Worm (Caenorhabditis elegans) whole organism, young adult: Measurements from ENCODE around the gene F37C4.6.
"Not testable (repeated sequence)": the region's sequence is repeated elsewhere in the genome, so short reads cannot be mapped to it uniquely, and the experiment has no call there.

Source experiments
- B0035.1 ChIP-seq: sonication (generic microtip); optimal IDR thresholded peaks from 2 replicates; lab custom pipeline; 2016; ENCODE audit warnings: missing genetic modification characterization, mild to moderate bottlenecking, missing compliant biosample characterization, missing genotype, missing genetic modification reagents
- F23B12.7 ChIP-seq: sonication (generic microtip); optimal IDR thresholded peaks from 2 replicates; lab custom pipeline; 2017; ENCODE audit warnings: missing genetic modification characterization, mild to moderate bottlenecking, missing compliant biosample characterization, antibody characterized with exemption, moderate library complexity; ENCODE audit not compliant: insufficient read depth
- F37B4.10 ChIP-seq: fragments of 200-800 bp; sonication (Bioruptor generic); IDR thresholded peaks from 2 replicates; pipeline ENCODE4 v1.3.6; 2022; ENCODE audit warnings: missing genetic modification characterization, missing compliant biosample characterization
- F55B11.4 ChIP-seq: sonication (generic microtip); optimal IDR thresholded peaks from 2 replicates; lab custom pipeline; 2016; ENCODE audit warnings: missing compliant biosample characterization, missing genetic modification characterization, borderline replicate concordance; ENCODE audit not compliant: insufficient read depth
- Y67H2A.10 ChIP-seq: fragments of 200-800 bp; sonication (Bioruptor generic); conservative IDR thresholded peaks from 2 replicates; pipeline ENCODE4 v1.3.6; 2022; ENCODE audit warnings: missing genetic modification reagents, missing genetic modification characterization, missing compliant biosample characterization
- aptf-2 ChIP-seq: fragments of 200-800 bp; sonication (Bioruptor generic); conservative IDR thresholded peaks from 2 replicates; pipeline ENCODE4 v1.3.6; 2022; ENCODE audit warnings: missing genetic modification reagents, missing genetic modification characterization, missing compliant biosample characterization
- aptf-3 ChIP-seq: fragments of 200-800 bp; sonication (Bioruptor generic); IDR thresholded peaks from 2 replicates; pipeline ENCODE4 v1.3.6; 2022; ENCODE audit warnings: missing genetic modification characterization, missing compliant biosample characterization
- cebp-1 ChIP-seq, 2 experiments: fragments of 200-800 bp in 1 of 2; sonication (Bioruptor generic) in 1 of 2; sonication (generic microtip) in 1 of 2; IDR thresholded peaks in 1 of 2; optimal IDR thresholded peaks in 1 of 2; 2 replicates each; pipeline versions ENCODE4 v1.3.6 to Lab custom; 2017 to 2022; ENCODE audit warnings: missing compliant biosample characterization in 2 of 2, missing genetic modification characterization in 2 of 2, mild to moderate bottlenecking in 1 of 2, missing genetic modification reagents in 1 of 2, moderate library complexity in 1 of 2
- cebp-2 ChIP-seq: fragments of 200-800 bp; sonication (Bioruptor generic); IDR thresholded peaks from 2 replicates; pipeline ENCODE4 v1.3.6; 2022; ENCODE audit warnings: missing genetic modification characterization, missing compliant biosample characterization
- ceh-91 ChIP-seq: fragments of 200-800 bp; sonication (Bioruptor generic); IDR thresholded peaks from 2 replicates; pipeline ENCODE4 v1.3.6; 2022; ENCODE audit warnings: missing genetic modification reagents, missing genetic modification characterization, missing compliant biosample characterization
- dpff-1 ChIP-seq: sonication (generic microtip); optimal IDR thresholded peaks from 2 replicates; lab custom pipeline; 2017; ENCODE audit warnings: mild to moderate bottlenecking, missing genetic modification characterization, missing compliant biosample characterization
- fkh-3 ChIP-seq: sonication (generic microtip); optimal IDR thresholded peaks from 2 replicates; lab custom pipeline; 2016; ENCODE audit warnings: mild to moderate bottlenecking, missing genetic modification characterization, missing compliant biosample characterization
- him-1 ChIP-seq: sonication (generic microtip); optimal IDR thresholded peaks from 2 replicates; lab custom pipeline; 2016; ENCODE audit warnings: missing genotype, missing genetic modification reagents, missing genetic modification characterization, missing compliant biosample characterization
- hlh-26 ChIP-seq: fragments of 200-800 bp; sonication (Bioruptor generic); conservative IDR thresholded peaks from 2 replicates; pipeline ENCODE4 v1.3.6; 2022; ENCODE audit warnings: missing genetic modification reagents, missing genetic modification characterization, missing compliant biosample characterization
- hmg-20 ChIP-seq: fragments of 200-800 bp; sonication (Bioruptor generic); IDR thresholded peaks from 2 replicates; pipeline ENCODE4 v1.3.6; 2022; ENCODE audit warnings: missing genetic modification reagents, missing genetic modification characterization, missing compliant biosample characterization
- lin-26 ChIP-seq: fragments of 200-800 bp; sonication (Bioruptor generic); IDR thresholded peaks from 2 replicates; pipeline ENCODE4 v1.3.6; 2022; ENCODE audit warnings: missing genetic modification reagents, missing genetic modification characterization, missing compliant biosample characterization
- lin-54 ChIP-seq: fragments of 200-800 bp; sonication (Bioruptor generic); optimal IDR thresholded peaks from 2 replicates; lab custom pipeline; 2018; ENCODE audit warnings: mild to moderate bottlenecking, missing genetic modification characterization, missing compliant biosample characterization
- lir-1 ChIP-seq: fragments of 200-800 bp; sonication (Bioruptor generic); conservative IDR thresholded peaks from 2 replicates; pipeline ENCODE4 v1.3.6; 2022; ENCODE audit warnings: missing genetic modification reagents, missing genetic modification characterization, missing compliant biosample characterization
- mcd-1 ChIP-seq: fragments of 200-800 bp; sonication (Bioruptor generic); IDR thresholded peaks from 2 replicates; pipeline ENCODE4 v1.3.6; 2022; ENCODE audit warnings: missing genetic modification reagents, missing genetic modification characterization, missing compliant biosample characterization
- nfyb-1 ChIP-seq: fragments of 200-800 bp; sonication (Bioruptor generic); IDR thresholded peaks from 2 replicates; pipeline ENCODE4 v1.3.6; 2022; ENCODE audit warnings: missing genetic modification reagents, missing genetic modification characterization, missing compliant biosample characterization
- nhr-179 ChIP-seq: sonication (generic microtip); optimal IDR thresholded peaks from 2 replicates; lab custom pipeline; 2016; ENCODE audit warnings: mild to moderate bottlenecking, missing genetic modification characterization, missing compliant biosample characterization
- nhr-80 ChIP-seq: sonication (generic microtip); optimal IDR thresholded peaks from 2 replicates; lab custom pipeline; 2016; ENCODE audit warnings: missing genetic modification characterization, missing compliant biosample characterization
- snpc-1.1 ChIP-seq: sonication (generic microtip); optimal IDR thresholded peaks from 2 replicates; lab custom pipeline; 2017; ENCODE audit warnings: missing genetic modification characterization, mild to moderate bottlenecking, missing compliant biosample characterization, antibody characterized with exemption, moderate library complexity, missing genotype, missing genetic modification reagents; ENCODE audit not compliant: insufficient read depth
- snpc-3.4 ChIP-seq: sonication (generic microtip); optimal IDR thresholded peaks from 2 replicates; lab custom pipeline; 2017; ENCODE audit warnings: missing genetic modification characterization, mild to moderate bottlenecking, missing compliant biosample characterization, antibody characterized with exemption, moderate library complexity, missing genotype, missing genetic modification reagents
- snpc-4 ChIP-seq, 5 experiments: fragments of 150-350 bp in 1 of 5; sonication (generic microtip) in 4 of 5; optimal IDR thresholded peaks; 2 replicates each; lab custom pipeline; 2014 to 2018; ENCODE audit warnings: missing genetic modification characterization in 5 of 5, missing biosample characterization in 3 of 5, antibody characterized with exemption in 2 of 5, mild to moderate bottlenecking in 2 of 5, missing compliant biosample characterization in 2 of 5, missing genotype in 2 of 5, moderate library complexity in 2 of 5, missing genetic modification reagents in 1 of 5
- tbp1 ChIP-seq: fragments of 200-800 bp; sonication (Bioruptor generic); optimal IDR thresholded peaks from 2 replicates; lab custom pipeline; 2018; ENCODE audit warnings: mild to moderate bottlenecking, missing genetic modification characterization, missing compliant biosample characterization
- xnd-1 ChIP-seq: sonication (generic microtip); optimal IDR thresholded peaks from 2 replicates; lab custom pipeline; 2016; ENCODE audit warnings: missing genotype, missing genetic modification reagents, missing genetic modification characterization, missing compliant biosample characterization
- zfh-2 ChIP-seq: fragments of 200-800 bp; sonication (Bioruptor generic); conservative IDR thresholded peaks from 2 replicates; pipeline ENCODE4 v1.3.6; 2022; ENCODE audit warnings: missing genetic modification reagents, missing genetic modification characterization, missing compliant biosample characterization
- zim-3 ChIP-seq: sonication (generic microtip); optimal IDR thresholded peaks from 2 replicates; lab custom pipeline; 2017; ENCODE audit warnings: mild to moderate bottlenecking, missing genetic modification characterization, moderate library complexity, missing compliant biosample characterization
- ztf-25 ChIP-seq: fragments of 200-800 bp; sonication (Bioruptor generic); IDR thresholded peaks from 2 replicates; pipeline ENCODE4 v1.3.6; 2022; ENCODE audit warnings: missing genetic modification reagents, missing genetic modification characterization, missing compliant biosample characterization
- ztf-6 ChIP-seq: fragments of 200-800 bp; sonication (Bioruptor generic); IDR thresholded peaks from 2 replicates; pipeline ENCODE4 v1.3.6; 2022; ENCODE audit warnings: missing genetic modification reagents, missing genetic modification characterization, missing compliant biosample characterization

Gene F37C4.6

ce11 chrIV:3912598-3912997, 34.5 kb upstream of the F37C4.6 start, which contains the start of gene F56D6.20 (continued):
- TF ChIP-seq xnd-1 (tag; lab: Kevin White, UChicago) = no peak
- TF ChIP-seq hlh-26 (GFP tag; lab: Robert Waterston, UW) = no peak
- no peak for TF ChIP-seq nfyb-1 (GFP tag; lab: Robert Waterston, UW)
- TF ChIP-seq nhr-179 (tag; lab: Kevin White, UChicago) = no peak
- TF ChIP-seq him-1 (tag; lab: Kevin White, UChicago) = no peak
- TF ChIP-seq zfh-2 = no peak

- not testable (repeated sequence) for TF ChIP-seq dpff-1 (tag; lab: Kevin White, UChicago); snpc-3.4; lin-54
Measured at ce11 chrIV:3911848-3912247, 33.7 kb upstream of the F37C4.6 start, which contains the start of gene F56D6.18. F56D6.18 (minus strand) TSS chrIV:3911948.

- TF ChIP-seq cebp-2 (no peak), zim-3 (tag; lab: Kevin White, UChicago) (no peak), snpc-1.1 (tag; lab: Kevin White, UChicago) (no peak), mcd-1 (no peak), tbp1 (GFP tag; lab: Kevin White, UChicago) (no peak), aptf-3 (GFP tag; lab: Robert Waterston, UW) (no peak), snpc-4 (GFP tag; optimal IDR thresholded peaks at IDR 0.05; lab: Kevin White, UChicago) (no peak), snpc-4 (tag; optimal IDR thresholded peaks at IDR 0.05; lab: Kevin White, UChicago) (no peak), dpff-1 (tag; lab: Kevin White, UChicago) (no peak)
Measured at ce11 chrIV:3909114-3909513, 31.0 kb upstream of the F37C4.6 start, which contains the start of gene F56D6.13. F56D6.13 (plus strand) TSS chrIV:3909414.

- no peak for TF ChIP-seq F55B11.4
- TF ChIP-seq, all 124 proteins: peak for 0
Measured at ce11 chrIV:3907506-3908188, 29.5 kb upstream of the F37C4.6 start, which contains the start of the genes F56D6.22 and F56D6.12. F56D6.22 (minus strand) TSS chrIV:3907606. F56D6.12 (plus strand) TSS chrIV:3908138.

- TF ChIP-seq ztf-6 (GFP tag; lab: Robert Waterston, UW) (no peak), ztf-25 (GFP tag; lab: Robert Waterston, UW) (no peak), cebp-2 (no peak), nhr-80 (tag; lab: Kevin White, UChicago) (no peak), fkh-3 (tag; lab: Kevin White, UChicago) (no peak), B0035.1 (tag; lab: Kevin White, UChicago) (no peak), Y67H2A.10 (GFP tag; lab: Robert Waterston, UW) (no peak), hmg-20 (GFP tag; lab: Robert Waterston, UW) (no peak), aptf-2 (no peak), lin-26 (GFP tag; lab: Robert Waterston, UW) (no peak), F23B12.7 (tag; lab: Kevin White, UChicago) (no peak), F37B4.10 (no peak), ceh-91 (GFP tag; lab: Robert Waterston, UW) (no peak), cebp-1 (GFP tag; IDR thresholded peaks at IDR 0.05; lab: Robert Waterston, UW) (no peak), cebp-1 (tag; optimal IDR thresholded peaks at IDR 0.05; lab: Kevin White, UChicago) (no peak), lir-1 (GFP tag; lab: Robert Waterston, UW) (no peak)
Measured at ce11 chrIV:3906393-3906792, 28.3 kb upstream of the F37C4.6 start, which contains the start of gene F56D6.11. F56D6.11 (minus strand) TSS chrIV:3906493.
